Fruit fly (Drosophila melanogaster): ENCODE measurements around the gene TMEM216.

DNA sequence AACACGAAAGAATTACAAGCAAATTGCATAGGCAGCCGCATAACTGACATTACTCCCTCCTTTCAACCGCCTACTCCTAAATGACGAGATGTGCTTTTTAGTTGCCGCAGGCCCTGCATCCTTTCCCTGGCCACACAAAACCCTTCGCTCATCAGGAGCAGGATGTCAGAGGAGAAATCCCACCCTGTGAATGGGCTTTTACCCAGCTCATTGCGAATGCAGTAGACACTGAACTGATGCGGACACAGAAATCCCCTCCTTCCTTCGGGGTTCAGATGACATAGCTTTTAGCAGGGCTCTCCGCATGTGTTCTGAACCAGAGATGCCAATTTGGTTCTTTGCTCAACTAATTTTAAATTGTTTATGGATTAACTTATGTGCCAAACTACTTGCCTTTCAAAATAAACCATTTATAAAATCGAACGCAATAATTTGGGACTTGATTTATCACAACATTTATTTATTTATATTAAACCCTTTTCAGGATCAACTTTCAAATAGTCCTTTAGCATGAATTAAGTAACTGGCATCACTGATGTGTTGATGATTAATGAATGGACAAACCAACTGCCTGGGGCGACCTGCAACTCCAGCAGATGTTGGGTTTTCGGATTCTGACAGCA, 23.2 kb downstream of the TMEM216 start:
- TF ChIP-seq usp (GFP tag; optimal IDR thresholded peaks at IDR 0.05): no peak
- TF ChIP-seq CG8478 (optimal IDR thresholded peaks at IDR 0.05): no peak
- TF ChIP-seq EcR (GFP tag; optimal IDR thresholded peaks at IDR 0.05): no peak
- no peak for TF ChIP-seq psq (optimal IDR thresholded peaks at IDR 0.05)
